Fruit fly (Drosophila melanogaster) whole organism, prepupa: Measurements from ENCODE around the gene ND-24.

Experiments used
- Blimp-1 ChIP-seq: fragments of 200-800 bp; sonication (Bioruptor generic); optimal IDR thresholded peaks from 3 replicates; lab custom pipeline; 2017; ENCODE audit warnings: missing biosample characterization, missing genetic modification characterization, mild to moderate bottlenecking, moderate library complexity, missing genetic modification reagents
- CG10631 ChIP-seq: fragments of 200-800 bp; sonication (Bioruptor generic); optimal IDR thresholded peaks from 2 replicates; lab custom pipeline; 2016; ENCODE audit warnings: missing biosample characterization, missing genetic modification characterization
- CG11294 ChIP-seq: fragments of 200-800 bp; sonication (Bioruptor generic); IDR thresholded peaks from 2 replicates; pipeline ENCODE4 v1.3.6; 2022; ENCODE audit warnings: missing biosample characterization, missing genetic modification characterization
- CG15336 ChIP-seq: fragments of 200-800 bp; sonication (Bioruptor generic); IDR thresholded peaks from 2 replicates; pipeline ENCODE4 v1.3.6; 2022; ENCODE audit warnings: missing biosample characterization, missing genetic modification characterization
- CG16779 ChIP-seq: fragments of 200-800 bp; sonication (Bioruptor generic); optimal IDR thresholded peaks from 3 replicates; lab custom pipeline; 2017; ENCODE audit warnings: missing biosample characterization, mild to moderate bottlenecking, missing genetic modification characterization
- CG31627 ChIP-seq: fragments of 200-800 bp; sonication (Bioruptor generic); optimal IDR thresholded peaks from 3 replicates; lab custom pipeline; 2016; ENCODE audit warnings: missing biosample characterization, missing genetic modification characterization
- CG32006 ChIP-seq: fragments of 200-800 bp; sonication (Bioruptor generic); optimal IDR thresholded peaks from 3 replicates; lab custom pipeline; 2017; ENCODE audit warnings: missing biosample characterization, mild to moderate bottlenecking, missing genetic modification characterization
- CG3919 ChIP-seq: fragments of 200-800 bp; sonication (Bioruptor generic); optimal IDR thresholded peaks from 3 replicates; lab custom pipeline; 2016; ENCODE audit warnings: missing biosample characterization, missing genetic modification characterization
- CG6808 ChIP-seq: fragments of 200-800 bp; sonication (Bioruptor generic); optimal IDR thresholded peaks from 3 replicates; lab custom pipeline; 2017; ENCODE audit warnings: missing biosample characterization, missing genetic modification characterization, mild to moderate bottlenecking, moderate library complexity, missing genetic modification reagents
- CG6854 ChIP-seq: fragments of 200-800 bp; sonication (Bioruptor generic); optimal IDR thresholded peaks from 2 replicates; lab custom pipeline; 2017; ENCODE audit warnings: missing biosample characterization, mild to moderate bottlenecking, missing genetic modification characterization
- CG7368 ChIP-seq: fragments of 200-800 bp; sonication (Bioruptor generic); optimal IDR thresholded peaks from 3 replicates; lab custom pipeline; 2016; ENCODE audit warnings: missing biosample characterization, missing genetic modification characterization
- CG8119 ChIP-seq: fragments of 200-800 bp; sonication (Bioruptor generic); IDR thresholded peaks from 3 replicates; pipeline ENCODE4 v1.3.6; 2022; ENCODE audit warnings: missing biosample characterization, missing genetic modification characterization
- CG8319 ChIP-seq: fragments of 200-800 bp; sonication (Bioruptor generic); optimal IDR thresholded peaks from 3 replicates; lab custom pipeline; 2016; ENCODE audit warnings: missing biosample characterization, missing genetic modification characterization
- CG8632 ChIP-seq: fragments of 200-800 bp; sonication (Bioruptor generic); optimal IDR thresholded peaks from 3 replicates; lab custom pipeline; 2016; ENCODE audit warnings: missing biosample characterization, missing genetic modification characterization
- Eip75B ChIP-seq: fragments of 200-800 bp; sonication (Bioruptor generic); optimal IDR thresholded peaks from 3 replicates; lab custom pipeline; 2016; ENCODE audit warnings: missing biosample characterization, missing genetic modification characterization
- Eip78C ChIP-seq: fragments of 200-800 bp; sonication (Bioruptor generic); peaks from one replicate; lab custom pipeline; 2016; ENCODE audit warnings: missing biosample characterization, missing genetic modification characterization
- Eip93F ChIP-seq: fragments of 200-800 bp; sonication (Bioruptor generic); optimal IDR thresholded peaks from 2 replicates; lab custom pipeline; 2016; ENCODE audit warnings: missing biosample characterization, mild to moderate bottlenecking, missing genetic modification characterization
- Ets96B ChIP-seq: fragments of 200-800 bp; optimal IDR thresholded peaks from 2 replicates; lab custom pipeline; 2019; ENCODE audit warnings: missing biosample characterization, mild to moderate bottlenecking, missing genetic modification characterization, moderate library complexity
- Gug ChIP-seq: fragments of 200-800 bp; sonication (Bioruptor generic); IDR thresholded peaks from 2 replicates; pipeline ENCODE4 v1.3.6; 2022; ENCODE audit warnings: missing biosample characterization, missing genetic modification characterization
- Hr38 ChIP-seq: sonication (Bioruptor generic); optimal IDR thresholded peaks from 2 replicates; lab custom pipeline; 2016; ENCODE audit warnings: missing biosample characterization, missing genetic modification characterization
- Hr39 ChIP-seq: fragments of 200-800 bp; sonication (Bioruptor generic); optimal IDR thresholded peaks from 2 replicates; lab custom pipeline; 2016; ENCODE audit warnings: missing biosample characterization, missing genetic modification characterization
- Hr4 ChIP-seq: fragments of 200-800 bp; sonication (Bioruptor generic); optimal IDR thresholded peaks from 3 replicates; lab custom pipeline; 2016; ENCODE audit warnings: missing biosample characterization, missing genetic modification characterization
- Met ChIP-seq: fragments of 200-800 bp; sonication (Bioruptor generic); optimal IDR thresholded peaks from 3 replicates; lab custom pipeline; 2016; ENCODE audit warnings: missing biosample characterization, missing genetic modification characterization
- OdsH ChIP-seq: fragments of 200-800 bp; sonication (Bioruptor generic); optimal IDR thresholded peaks from 3 replicates; lab custom pipeline; 2016; ENCODE audit warnings: missing biosample characterization, missing genetic modification characterization
- Smox ChIP-seq: fragments of 200-800 bp; sonication (Bioruptor generic); optimal IDR thresholded peaks from 3 replicates; lab custom pipeline; 2016; ENCODE audit warnings: missing biosample characterization, missing genetic modification characterization
- Sox102F ChIP-seq: fragments of 200-800 bp; sonication (Bioruptor generic); optimal IDR thresholded peaks from 2 replicates; lab custom pipeline; 2016; ENCODE audit warnings: missing biosample characterization, mild to moderate bottlenecking, missing genetic modification characterization
- Sox14 ChIP-seq: fragments of 200-800 bp; sonication (Bioruptor generic); optimal IDR thresholded peaks from 3 replicates; lab custom pipeline; 2016; ENCODE audit warnings: missing biosample characterization, missing genetic modification characterization
- achi ChIP-seq: fragments of 200-800 bp; sonication (Bioruptor generic); optimal IDR thresholded peaks from 3 replicates; lab custom pipeline; 2016; ENCODE audit warnings: missing biosample characterization, missing genetic modification characterization
- dac ChIP-seq: fragments of 200-800 bp; sonication (Bioruptor generic); optimal IDR thresholded peaks from 2 replicates; lab custom pipeline; 2017; ENCODE audit warnings: missing biosample characterization, mild to moderate bottlenecking, missing genetic modification characterization
- dsx ChIP-seq: fragments of 200-800 bp; optimal IDR thresholded peaks from 3 replicates; lab custom pipeline; 2019; ENCODE audit warnings: missing biosample characterization, mild to moderate bottlenecking, missing genetic modification characterization, moderate library complexity; ENCODE audit not compliant: poor library complexity, severe bottlenecking
- eg ChIP-seq: fragments of 200-800 bp; sonication (Bioruptor generic); IDR thresholded peaks from 3 replicates; pipeline ENCODE4 v1.3.6; 2022; ENCODE audit warnings: missing biosample characterization, missing genetic modification characterization
- fd59A ChIP-seq: fragments of 200-800 bp; sonication (Bioruptor generic); optimal IDR thresholded peaks from 2 replicates; lab custom pipeline; 2017; ENCODE audit warnings: missing biosample characterization, mild to moderate bottlenecking, missing genetic modification characterization, missing genetic modification reagents
- fkh ChIP-seq: fragments of 200-800 bp; sonication (Bioruptor generic); optimal IDR thresholded peaks from 3 replicates; lab custom pipeline; 2017; ENCODE audit warnings: missing biosample characterization, mild to moderate bottlenecking, missing genetic modification characterization, moderate library complexity
- net ChIP-seq: fragments of 200-800 bp; sonication (Bioruptor generic); optimal IDR thresholded peaks from 3 replicates; lab custom pipeline; 2016; ENCODE audit warnings: missing biosample characterization, missing genetic modification characterization
- pdm3 ChIP-seq: fragments of 200-800 bp; sonication (Bioruptor generic); optimal IDR thresholded peaks from 3 replicates; lab custom pipeline; 2016; ENCODE audit warnings: missing biosample characterization, missing genetic modification characterization
- salr ChIP-seq, 2 experiments: fragments of 200-800 bp; sonication (Bioruptor generic); optimal IDR thresholded peaks; 3 replicates each; lab custom pipeline; 2016 to 2018; ENCODE audit warnings: missing biosample characterization in 2 of 2, missing genetic modification characterization in 2 of 2, mild to moderate bottlenecking in 1 of 2
- ss ChIP-seq, 2 experiments: fragments of 200-800 bp; sonication (Bioruptor generic); optimal IDR thresholded peaks; 2 replicates in 1 of 2; 3 replicates in 1 of 2; lab custom pipeline; 2017 to 2018; ENCODE audit warnings: mild to moderate bottlenecking in 2 of 2, missing biosample characterization in 2 of 2, missing genetic modification characterization in 2 of 2, moderate library complexity in 1 of 2
- svp ChIP-seq: fragments of 200-800 bp; sonication (Bioruptor generic); peaks from one replicate; lab custom pipeline; 2016; ENCODE audit warnings: missing biosample characterization, missing genetic modification characterization
- topi ChIP-seq: fragments of 200-800 bp; sonication (Bioruptor generic); optimal IDR thresholded peaks from 3 replicates; lab custom pipeline; 2016; ENCODE audit warnings: missing biosample characterization, missing genetic modification characterization

ND-24 gene

dm6 chrX:17624983-17625401 lies 6.9 kb upstream of the ND-24 start (continued):
- TF ChIP-seq Gug (peak; percentile 73), CG8319 (GFP tag; lab: Kevin White, UChicago) (peak; percentile 83), Hr39 (GFP tag; lab: Kevin White, UChicago) (peak; percentile 92), Hr4 (GFP tag; lab: Kevin White, UChicago) (peak; percentile 92), salr (GFP tag; optimal IDR thresholded peaks at IDR 0.05; lab: Kevin White, UChicago) (peak; percentile 64 to 84), CG6854 (peak; percentile 90), svp (GFP tag; lab: Kevin White, UChicago) (peak; percentile 97), Blimp-1 (GFP tag; lab: Kevin White, UChicago) (peak; percentile 81), pdm3 (GFP tag; lab: Kevin White, UChicago) (peak; percentile 90), CG7368 (peak; percentile 83), CG11294 (GFP tag; lab: Robert Waterston, UW) (peak; percentile 84), CG32006 (peak; percentile 92), CG10631 (GFP tag; lab: Kevin White, UChicago) (peak; percentile 75), Eip93F (GFP tag; lab: Kevin White, UChicago) (peak; percentile 81), CG16779 (tag; lab: Kevin White, UChicago) (peak; percentile 82), OdsH (GFP tag; lab: Kevin White, UChicago) (peak; percentile 90), dac (GFP tag; lab: Kevin White, UChicago) (peak; percentile 83), net (GFP tag; lab: Kevin White, UChicago) (peak; percentile 90), dsx (GFP tag; lab: Kevin White, UChicago) (peak; percentile 74), achi (GFP tag; lab: Kevin White, UChicago) (peak; percentile 87), CG8632 (GFP tag; lab: Kevin White, UChicago) (peak; percentile 89), CG8119 (GFP tag; lab: Robert Waterston, UW) (peak; percentile 92), ss (GFP tag; optimal IDR thresholded peaks at IDR 0.05; lab: Kevin White, UChicago) (peak; percentile 74 to 81), eg (GFP tag; lab: Robert Waterston, UW) (peak; percentile 92), topi (GFP tag; lab: Kevin White, UChicago) (peak; percentile 97), fd59A (peak; percentile 72), Smox (GFP tag; lab: Kevin White, UChicago) (peak; percentile 92)

- TF ChIP-seq Eip93F (GFP tag; lab: Kevin White, UChicago) (no peak), Sox102F (no peak), Hr4 (GFP tag; lab: Kevin White, UChicago) (no peak), CG32006 (no peak), CG31627 (GFP tag; lab: Kevin White, UChicago) (no peak), svp (GFP tag; lab: Kevin White, UChicago) (no peak), Hr38 (GFP tag; lab: Kevin White, UChicago) (no peak), CG15336 (no peak), CG16779 (tag; lab: Kevin White, UChicago) (no peak), CG7368 (no peak), Met (GFP tag; lab: Kevin White, UChicago) (no peak), OdsH (GFP tag; lab: Kevin White, UChicago) (no peak), Gug (no peak), Ets96B (tag; lab: Kevin White, UChicago) (no peak), CG6808 (no peak), CG6854 (no peak)
Measured at dm6 chrX:17625833-17626232, 6.1 kb upstream of the ND-24 start.

- TF ChIP-seq Eip78C (GFP tag; lab: Kevin White, UChicago), result peak; percentile 77
- TF ChIP-seq Sox14 (GFP tag; lab: Kevin White, UChicago), result peak; percentile 35
- peak; percentile 3 for TF ChIP-seq Eip93F (GFP tag; lab: Kevin White, UChicago)
- TF ChIP-seq net (GFP tag; lab: Kevin White, UChicago), result no peak
- TF ChIP-seq CG6854, result peak; percentile 52
- TF ChIP-seq Blimp-1 (GFP tag; lab: Kevin White, UChicago), result no peak
- TF ChIP-seq CG3919 (GFP tag; lab: Kevin White, UChicago), result no peak
- peak; percentile 8 for TF ChIP-seq topi (GFP tag; lab: Kevin White, UChicago)
- 0 out of 3 replicates have a peak, but pooled peaks have one; percentile 21 for TF ChIP-seq CG8119 (GFP tag; lab: Robert Waterston, UW)
- TF ChIP-seq pdm3 (GFP tag; lab: Kevin White, UChicago), result peak; percentile 19
- TF ChIP-seq svp (GFP tag; lab: Kevin White, UChicago), result peak; percentile 45
- TF ChIP-seq fkh (GFP tag; lab: Kevin White, UChicago), result peak; percentile 71
- peak; percentile 64 for TF ChIP-seq dsx (GFP tag; lab: Kevin White, UChicago)
- peak in 1 of 2 experiments; percentile 28 for TF ChIP-seq ss (GFP tag; optimal IDR thresholded peaks at IDR 0.05; lab: Kevin White, UChicago)
- peak; percentile 9 for TF ChIP-seq Eip75B
Measured at dm6 chrX:17627090-17627992, 4.5 kb upstream of the ND-24 start, which contains the start of gene stas. Gene stas (minus strand): TSS chrX:17627895.
